Worm (Caenorhabditis elegans) whole organism, L3 larva: ENCODE measurements around the gene Y56A3A.30.

Experiments
- eor-1 ChIP-seq, 2 experiments: fragments of 150-350 bp; optimal IDR thresholded peaks; 2 replicates each; lab custom pipeline; 2014 to 2018; ENCODE audit warnings: missing biosample characterization in 2 of 2, missing genetic modification characterization in 2 of 2
- fkh-10 ChIP-seq: sonication (generic microtip); optimal IDR thresholded peaks from 2 replicates; lab custom pipeline; 2017; ENCODE audit warnings: missing biosample characterization, missing genetic modification reagents, missing genetic modification characterization
- fkh-2 ChIP-seq: fragments of 150-350 bp; optimal IDR thresholded peaks from 2 replicates; lab custom pipeline; 2014; ENCODE audit warnings: missing biosample characterization, missing genetic modification reagents, missing genetic modification characterization
- lin-15B ChIP-seq: fragments of 150-350 bp; optimal IDR thresholded peaks from 2 replicates; lab custom pipeline; 2014; ENCODE audit warnings: missing biosample characterization, missing genetic modification characterization
- lin-39 ChIP-seq: fragments of 150-350 bp; optimal IDR thresholded peaks from 2 replicates; lab custom pipeline; 2018; ENCODE audit warnings: missing biosample characterization, missing genetic modification reagents, missing genetic modification characterization
- mdl-1 ChIP-seq: fragments of 150-350 bp; optimal IDR thresholded peaks from 2 replicates; lab custom pipeline; 2014; ENCODE audit warnings: missing biosample characterization, missing genetic modification characterization
- nhr-12 ChIP-seq: fragments of 150-350 bp; optimal IDR thresholded peaks from 2 replicates; lab custom pipeline; 2014; ENCODE audit warnings: missing biosample characterization, missing genetic modification characterization
- nhr-23 ChIP-seq: fragments of 150-350 bp; optimal IDR thresholded peaks from 2 replicates; lab custom pipeline; 2014; ENCODE audit warnings: missing biosample characterization, missing genetic modification reagents, missing genetic modification characterization
- nhr-43 ChIP-seq: sonication (generic microtip); optimal IDR thresholded peaks from 2 replicates; lab custom pipeline; 2016; ENCODE audit warnings: mild to moderate bottlenecking, missing genetic modification characterization, missing compliant biosample characterization; ENCODE audit not compliant: poor library complexity, severe bottlenecking
- pqm-1 ChIP-seq: fragments of 150-350 bp; optimal IDR thresholded peaks from 2 replicates; lab custom pipeline; 2017; ENCODE audit warnings: missing biosample characterization, missing genetic modification characterization, inconsistent platforms
- tbx-2 ChIP-seq: sonication (generic microtip); optimal IDR thresholded peaks from 2 replicates; lab custom pipeline; 2016; ENCODE audit warnings: mild to moderate bottlenecking, missing genetic modification characterization, missing compliant biosample characterization
- zag-1 ChIP-seq: fragments of 150-350 bp; optimal IDR thresholded peaks from 2 replicates; lab custom pipeline; 2014; ENCODE audit warnings: missing biosample characterization, missing genetic modification characterization

DNA sequence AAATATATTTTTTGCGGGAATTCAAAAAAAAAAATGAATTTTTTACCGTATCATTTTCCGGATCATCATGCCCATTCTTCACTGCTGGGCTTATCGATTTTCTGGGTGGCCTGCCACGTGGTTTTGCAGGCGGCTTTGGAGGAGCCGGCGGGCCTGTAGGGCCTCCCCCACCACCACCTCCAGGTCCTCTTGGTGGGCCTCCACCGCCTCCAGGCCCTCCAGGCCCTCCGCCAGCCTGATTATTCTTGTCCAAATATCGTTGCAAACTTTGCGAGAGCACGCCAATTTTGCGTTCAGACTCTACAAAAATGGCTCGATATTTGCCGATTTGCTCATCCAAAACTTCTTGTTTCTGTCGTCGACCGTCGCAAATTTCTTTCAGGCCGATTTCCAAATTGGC lies 27.8 kb downstream of the Y56A3A.30 start:
- no peak for TF ChIP-seq nhr-43 (tag; lab: Kevin White, UChicago)
- TF ChIP-seq pqm-1, result no peak
- no peak for TF ChIP-seq fkh-10 (GFP tag; lab: Kevin White, UChicago)
- no peak for TF ChIP-seq eor-1 (tag; optimal IDR thresholded peaks at IDR 0.05; lab: Kevin White, UChicago)
- TF ChIP-seq fkh-2, result no peak
- no peak for TF ChIP-seq nhr-12 (tag; lab: Kevin White, UChicago)
- no peak for TF ChIP-seq zag-1 (tag; lab: Kevin White, UChicago)
- TF ChIP-seq tbx-2 (tag; lab: Kevin White, UChicago), result no peak
- no peak for TF ChIP-seq nhr-23
- no peak for TF ChIP-seq mdl-1
- TF ChIP-seq lin-39 (tag; lab: Kevin White, UChicago), result no peak
- TF ChIP-seq lin-15B (tag; lab: Kevin White, UChicago), result no peak
